Fruit fly (Drosophila melanogaster) whole organism, wandering third instar larva: ENCODE results near the gene Z600.

Source experiments
- Abd-B ChIP-seq: fragments of >200 bp; optimal IDR thresholded peaks from 2 replicates; lab custom pipeline; 2017; ENCODE audit warnings: missing biosample characterization, missing genetic modification characterization
- CG9705 ChIP-seq: fragments of 200-800 bp; sonication (Bioruptor generic); optimal IDR thresholded peaks from 2 replicates; lab custom pipeline; 2018; ENCODE audit warnings: missing biosample characterization, mild to moderate bottlenecking, missing genetic modification characterization
- CrebA ChIP-seq: fragments of 200-800 bp; sonication (Bioruptor generic); optimal IDR thresholded peaks from 2 replicates; lab custom pipeline; 2016; ENCODE audit warnings: missing biosample characterization, mild to moderate bottlenecking, missing genetic modification characterization, borderline replicate concordance
- Dif ChIP-seq: fragments of 200-275, 200-300 bp; sonication (Bioruptor generic); optimal IDR thresholded peaks from 2 replicates; lab custom pipeline; 2018; ENCODE audit warnings: missing biosample characterization, missing genetic modification characterization; ENCODE audit not compliant: partially characterized antibody
- HLH106 ChIP-seq: fragments of 200-800 bp; optimal IDR thresholded peaks from 3 replicates; lab custom pipeline; 2019; ENCODE audit warnings: missing biosample characterization, mild to moderate bottlenecking, missing genetic modification characterization, moderate library complexity
- Hnf4 ChIP-seq: fragments of 200-800 bp; sonication (Bioruptor generic); optimal IDR thresholded peaks from 2 replicates; lab custom pipeline; 2016; ENCODE audit warnings: missing biosample characterization, mild to moderate bottlenecking, missing genetic modification characterization
- Hr78 ChIP-seq: fragments of >200 bp; optimal IDR thresholded peaks from 2 replicates; lab custom pipeline; 2017; ENCODE audit warnings: missing biosample characterization, missing genetic modification characterization
- Hr83 ChIP-seq: fragments of 200-300 bp; sonication (Bioruptor generic); optimal IDR thresholded peaks from 2 replicates; lab custom pipeline; 2016; ENCODE audit warnings: missing biosample characterization, mild to moderate bottlenecking, missing genetic modification characterization, moderate library complexity; ENCODE audit not compliant: poor library complexity, severe bottlenecking
- Jra ChIP-seq: sonication (Bioruptor generic); optimal IDR thresholded peaks from 2 replicates; lab custom pipeline; 2016; ENCODE audit warnings: missing biosample characterization, missing genetic modification characterization
- Mio ChIP-seq: sonication (Bioruptor generic); optimal IDR thresholded peaks from 2 replicates; lab custom pipeline; 2016; ENCODE audit warnings: missing biosample characterization, missing genetic modification characterization
- Myc ChIP-seq: fragments of >200 bp; optimal IDR thresholded peaks from 2 replicates; lab custom pipeline; 2017
- N ChIP-seq: fragments of >200 bp; optimal IDR thresholded peaks from 2 replicates; lab custom pipeline; 2018; ENCODE audit warnings: missing biosample characterization, missing external identifiers, missing genetic modification characterization
- OdsH ChIP-seq: fragments of 200-800 bp; sonication (Bioruptor generic); optimal IDR thresholded peaks from 2 replicates; lab custom pipeline; 2016; ENCODE audit warnings: missing biosample characterization, mild to moderate bottlenecking, missing genetic modification characterization
- Rel ChIP-seq, 2 experiments: fragments of 200-800 bp; sonication (Bioruptor generic) in 1 of 2; optimal IDR thresholded peaks; 2 replicates in 1 of 2; 3 replicates in 1 of 2; lab custom pipeline; 2016 to 2019; ENCODE audit warnings: mild to moderate bottlenecking in 2 of 2, missing biosample characterization in 2 of 2, missing genetic modification characterization in 2 of 2, moderate library complexity in 1 of 2
- Sp1 ChIP-seq: fragments of 200-800 bp; sonication (Bioruptor generic); optimal IDR thresholded peaks from 3 replicates; lab custom pipeline; 2019; ENCODE audit warnings: missing biosample characterization, mild to moderate bottlenecking, missing genetic modification characterization, moderate library complexity
- br ChIP-seq: fragments of 200-800 bp; sonication (Bioruptor generic); optimal IDR thresholded peaks from 2 replicates; lab custom pipeline; 2016; ENCODE audit warnings: missing biosample characterization, missing genetic modification characterization
- brk ChIP-seq: fragments of 200-800 bp; sonication (Bioruptor generic); optimal IDR thresholded peaks from 2 replicates; lab custom pipeline; 2016; ENCODE audit warnings: missing biosample characterization, mild to moderate bottlenecking, missing genetic modification characterization
- dl ChIP-seq, 2 experiments: fragments of 175-275, 200-275 bp in 1 of 2; fragments of 200-275 bp in 1 of 2; sonication (Bioruptor generic); optimal IDR thresholded peaks; lab custom pipeline; 2018; ENCODE audit warnings: mild to moderate bottlenecking in 2 of 2, missing biosample characterization in 2 of 2, missing genetic modification characterization in 2 of 2, moderate library complexity in 2 of 2; ENCODE audit not compliant: partially characterized antibody in 2 of 2, insufficient read depth in 1 of 2
- dmrt93B ChIP-seq: fragments of 200-800 bp; sonication (Bioruptor generic); optimal IDR thresholded peaks from 2 replicates; lab custom pipeline; 2018; ENCODE audit warnings: missing biosample characterization, mild to moderate bottlenecking, missing genetic modification characterization
- dsf ChIP-seq: sonication (Bioruptor generic); optimal IDR thresholded peaks from 2 replicates; lab custom pipeline; 2016; ENCODE audit warnings: missing biosample characterization, missing genetic modification characterization, borderline replicate concordance
- fru ChIP-seq: fragments of 200-800 bp; sonication (Bioruptor generic); optimal IDR thresholded peaks from 3 replicates; lab custom pipeline; 2016; ENCODE audit warnings: missing biosample characterization, mild to moderate bottlenecking, missing genetic modification characterization
- h ChIP-seq: fragments of 200-800 bp; sonication (Bioruptor generic); optimal IDR thresholded peaks from 3 replicates; lab custom pipeline; 2016; ENCODE audit warnings: missing biosample characterization, mild to moderate bottlenecking, missing genetic modification characterization
- jim ChIP-seq: fragments of 175-275, 200-325 bp; sonication (Bioruptor generic); optimal IDR thresholded peaks from 2 replicates; lab custom pipeline; 2016; ENCODE audit warnings: missing biosample characterization, mild to moderate bottlenecking, missing genetic modification characterization
- lola ChIP-seq: fragments of >200 bp; optimal IDR thresholded peaks from 2 replicates; lab custom pipeline; 2017; ENCODE audit warnings: missing biosample characterization, missing genetic modification characterization
- pan ChIP-seq: fragments of >200 bp; optimal IDR thresholded peaks from 2 replicates; lab custom pipeline; 2017
- rgr ChIP-seq: fragments of 200-800 bp; sonication (Bioruptor generic); optimal IDR thresholded peaks from 3 replicates; lab custom pipeline; 2016; ENCODE audit warnings: missing biosample characterization, mild to moderate bottlenecking, missing genetic modification characterization
- sage ChIP-seq: fragments of 200-800 bp; sonication (Bioruptor generic); optimal IDR thresholded peaks from 2 replicates; lab custom pipeline; 2016; ENCODE audit warnings: missing biosample characterization, mild to moderate bottlenecking, missing genetic modification characterization
- sv ChIP-seq: fragments of 200-800 bp; sonication (Bioruptor generic); optimal IDR thresholded peaks from 3 replicates; lab custom pipeline; 2016; ENCODE audit warnings: missing biosample characterization, missing genetic modification characterization
- usp ChIP-seq: fragments of >200 bp; optimal IDR thresholded peaks from 2 replicates; lab custom pipeline; 2017; ENCODE audit warnings: missing biosample characterization, missing genetic modification characterization
- woc ChIP-seq: sonication (Bioruptor generic); optimal IDR thresholded peaks from 2 replicates; lab custom pipeline; 2016; ENCODE audit warnings: missing biosample characterization, mild to moderate bottlenecking, missing genetic modification characterization

Z600 gene

DNA sequence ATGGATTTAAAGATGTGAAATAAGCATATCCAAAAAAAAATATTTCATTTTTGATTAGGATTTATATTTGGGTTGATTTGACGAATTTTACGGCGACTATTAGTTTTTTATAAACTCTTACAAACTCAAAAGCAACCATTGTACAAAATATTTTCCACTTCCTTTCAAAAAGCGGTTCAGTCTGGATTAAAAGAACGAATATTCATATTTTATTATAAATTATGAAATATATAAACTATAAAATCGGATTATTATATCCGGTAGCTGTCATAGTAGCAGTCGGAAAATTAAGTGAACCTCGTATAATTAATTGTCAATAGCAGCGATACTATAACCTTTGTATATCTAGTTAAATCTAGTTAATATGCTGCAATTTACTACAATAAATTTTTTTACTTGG lies 13.4 kb upstream of the Z600 start, which contains the start of gene CG12355:
TSS of gene CG12355 (minus strand) at position 101 of the 400 bp plus-strand sequence.
- no peak for TF ChIP-seq N
- no peak for TF ChIP-seq CrebA
- TF ChIP-seq OdsH = no peak
- TF ChIP-seq Dif = no peak
- no peak for TF ChIP-seq dl (GFP tag; optimal IDR thresholded peaks at IDR 0.05; lab: Kevin White, UChicago; ENCODE audit: insufficient read depth in 1 of 2, partially characterized antibody in 2 of 2)
- no peak for TF ChIP-seq usp
- TF ChIP-seq Abd-B (GFP tag; lab: Kevin White, UChicago) = no peak
- no peak for TF ChIP-seq HLH106
- TF ChIP-seq Mio = no peak
- no peak for TF ChIP-seq fru (GFP tag; lab: Kevin White, UChicago)

dm6 chr3L:15496274-15496673 lies 12.6 kb upstream of the Z600 start, which contains the start of gene CG13455:
TSS of gene CG13455 (plus strand) at chr3L:15496574.
- TF ChIP-seq Jra (GFP tag; lab: Kevin White, UChicago) = no peak
- TF ChIP-seq Hnf4 (GFP tag; lab: Kevin White, UChicago) = no peak
- TF ChIP-seq dl (GFP tag; optimal IDR thresholded peaks at IDR 0.05; lab: Kevin White, UChicago; ENCODE audit: insufficient read depth in 1 of 2, partially characterized antibody in 2 of 2) = no peak
- TF ChIP-seq OdsH = no peak
- TF ChIP-seq Myc (lab: Kevin White, UChicago) = no peak
- no peak for TF ChIP-seq sv (GFP tag; lab: Kevin White, UChicago)
- TF ChIP-seq usp = no peak
- TF ChIP-seq Hr78 (GFP tag; lab: Kevin White, UChicago) = no peak
- TF ChIP-seq Sp1 (GFP tag; lab: Kevin White, UChicago) = no peak
- TF ChIP-seq brk = no peak
- TF ChIP-seq dsf = no peak
- no peak for TF ChIP-seq woc (GFP tag; lab: Kevin White, UChicago)
- no peak for TF ChIP-seq lola

DNA sequence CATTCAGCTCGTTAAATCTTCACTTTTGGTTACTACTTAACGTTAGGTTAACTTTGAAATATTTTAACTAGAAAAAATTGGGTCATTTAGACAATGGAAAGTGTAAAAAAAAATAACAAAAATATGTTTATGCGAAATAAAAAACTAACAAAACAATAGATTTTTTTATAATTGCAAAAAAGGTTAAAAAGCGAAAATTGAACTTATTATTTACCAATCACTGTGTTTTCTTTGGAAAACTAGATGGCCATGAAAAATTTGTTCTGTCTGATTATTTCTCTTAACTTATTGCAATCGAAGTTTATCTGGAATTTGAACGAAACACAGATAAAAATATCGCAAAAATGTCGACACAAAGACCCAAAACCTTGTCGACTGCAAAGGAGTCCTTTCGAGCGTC lies 11.0 kb upstream of the Z600 start, which contains the start of gene CG7276:
TSS of gene CG7276 (plus strand) at position 301 of the 400 bp plus-strand sequence.
- TF ChIP-seq brk = no peak
- no peak for TF ChIP-seq HLH106

dm6 chr3L:15498745-15499144 lies 10.1 kb upstream of the Z600 start, which contains the start of gene CG7275:
TSS of gene CG7275 (plus strand) at chr3L:15498959.
- TF ChIP-seq dmrt93B (GFP tag; lab: Kevin White, UChicago) (no peak), rgr (peak; percentile 44), Hnf4 (GFP tag; lab: Kevin White, UChicago) (no peak), brk (peak; percentile 22), dsf (no peak), N (no peak), pan (lab: Kevin White, UChicago) (no peak), Myc (lab: Kevin White, UChicago) (peak; percentile 28)
- TF ChIP-seq, all 38 proteins: peak for 3

dm6 chr3L:15500813-15501645 lies 7.8 kb upstream of the Z600 start, which contains the start of gene CG7272:
TSS of gene CG7272 (plus strand) at chr3L:15500938.
- TF ChIP-seq Abd-B (GFP tag; lab: Kevin White, UChicago) = no peak
- no peak for TF ChIP-seq CG9705
- TF ChIP-seq sage (GFP tag; lab: Kevin White, UChicago) = no peak
- TF ChIP-seq Dif = peak; percentile 64
- TF ChIP-seq jim (GFP tag; lab: Kevin White, UChicago) = peak; percentile 86
- peak; percentile 51 for TF ChIP-seq h (GFP tag; lab: Kevin White, UChicago)
- TF ChIP-seq woc (GFP tag; lab: Kevin White, UChicago) = peak; percentile 29
- peak; percentile 30 for TF ChIP-seq Hr83 (GFP tag; lab: Kevin White, UChicago)
- peak; percentile 61 for TF ChIP-seq rgr
- peak; percentile 42 for TF ChIP-seq br (GFP tag; lab: Kevin White, UChicago)
- no peak for TF ChIP-seq Rel (GFP tag; optimal IDR thresholded peaks at IDR 0.05; lab: Kevin White, UChicago)
- TF ChIP-seq Rel (tag; optimal IDR thresholded peaks at IDR 0.05; lab: Kevin White, UChicago) = peak; percentile 96
- peak; percentile 13 for TF ChIP-seq Sp1 (GFP tag; lab: Kevin White, UChicago)
